Worm (Caenorhabditis elegans) whole organism, late embryonic: ENCODE data around the gene henn-1.

Experiments
- F13H6.1 ChIP-seq: sonication (generic microtip); optimal IDR thresholded peaks from 2 replicates; lab custom pipeline; 2016; ENCODE audit warnings: missing genetic modification characterization, missing compliant biosample characterization
- ama-1 ChIP-seq: fragments of 150-350 bp; optimal IDR thresholded peaks from 2 replicates; lab custom pipeline; 2014
- ceh-2 ChIP-seq: sonication (generic microtip); optimal IDR thresholded peaks from 2 replicates; lab custom pipeline; 2016; ENCODE audit warnings: missing genotype, missing genetic modification characterization, missing compliant biosample characterization
- pag-3 ChIP-seq: sonication (generic microtip); optimal IDR thresholded peaks from 2 replicates; lab custom pipeline; 2016; ENCODE audit warnings: missing compliant biosample characterization, missing genetic modification characterization, borderline replicate concordance
- pqm-1 ChIP-seq: sonication (generic microtip); optimal IDR thresholded peaks from 2 replicates; lab custom pipeline; 2016; ENCODE audit warnings: missing genetic modification characterization, missing compliant biosample characterization

DNA sequence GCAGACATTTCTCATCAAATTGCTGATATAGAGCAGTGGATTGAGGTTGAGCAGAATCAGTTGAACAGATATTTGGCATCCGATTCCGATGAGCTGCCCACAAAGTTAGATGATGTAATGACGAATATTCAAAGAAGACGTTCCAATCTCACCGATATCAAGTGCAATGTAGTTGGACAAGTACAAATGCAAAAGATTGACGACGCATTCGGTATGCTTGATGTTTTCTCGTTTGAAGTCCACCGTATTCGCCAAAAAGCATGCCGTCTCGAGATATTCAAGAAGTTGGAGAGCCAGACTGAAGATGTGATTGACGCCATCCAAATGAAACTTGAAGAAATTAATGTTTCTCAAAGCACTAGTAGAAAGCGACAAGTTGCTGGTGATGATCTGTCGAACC, 47.3 kb upstream of the henn-1 start:
- no peak for TF ChIP-seq pqm-1
- no peak for TF ChIP-seq pag-3
- TF ChIP-seq ama-1 (lab: Kevin White, UChicago) = no peak
- TF ChIP-seq ceh-2 (tag; lab: Kevin White, UChicago) = no peak
- TF ChIP-seq F13H6.1 = no peak
